Worm (Caenorhabditis elegans): ENCODE measurements around the gene ZK1307.1.

ce11 chrII:9611347-9611923 lies 43.9 kb downstream of the ZK1307.1 start, which contains the start of the genes T15H9.5 and T15H9.4:
- no peak for TF ChIP-seq lsy-2 (tag; optimal IDR thresholded peaks at IDR 0.05)
- TF ChIP-seq unc-55 (GFP tag; optimal IDR thresholded peaks at IDR 0.05): no peak
- TF ChIP-seq egl-27 (tag; optimal IDR thresholded peaks at IDR 0.05): no peak
- no peak for TF ChIP-seq R02D3.7 (tag; optimal IDR thresholded peaks at IDR 0.05)
- no peak for TF ChIP-seq nhr-6 (tag; optimal IDR thresholded peaks at IDR 0.05)
- no peak for TF ChIP-seq lin-11 (tag; optimal IDR thresholded peaks at IDR 0.05)
